Worm (Caenorhabditis elegans): ENCODE measurements around the gene K11D9.3.

- TF ChIP-seq ztf-23 (GFP tag; IDR thresholded peaks at IDR 0.05) (no peak), med-1 (GFP tag; optimal IDR thresholded peaks at IDR 0.05; ENCODE audit: insufficient read depth) (no peak), T22C8.4 (GFP tag; IDR thresholded peaks at IDR 0.05) (no peak), flt-1 (GFP tag; IDR thresholded peaks at IDR 0.05) (no peak), cog-1 (tag; optimal IDR thresholded peaks at IDR 0.05) (no peak)
These were observed 6.8 kb upstream of the K11D9.3 start for ce11 chrIII:10808802-10809201.
